Worm (Caenorhabditis elegans) whole organism, early embryonic: Measurements from ENCODE around the gene F19G12.4.

Source experiments
- ama-1 ChIP-seq: fragments of 150-350 bp; optimal IDR thresholded peaks from 2 replicates; lab custom pipeline; 2014
- ceh-13 ChIP-seq: fragments of 200-800 bp; sonication (Bioruptor generic); optimal IDR thresholded peaks from 2 replicates; lab custom pipeline; 2018; ENCODE audit warnings: mild to moderate bottlenecking, missing genetic modification characterization, missing compliant biosample characterization
- flt-1 ChIP-seq: fragments of 200-800 bp; sonication (Bioruptor generic); IDR thresholded peaks from 2 replicates; pipeline ENCODE4 v1.3.6; 2022; ENCODE audit warnings: missing genetic modification characterization, missing compliant biosample characterization
- hmg-4 ChIP-seq: fragments of 200-800 bp; sonication (Bioruptor generic); optimal IDR thresholded peaks from 2 replicates; lab custom pipeline; 2018; ENCODE audit warnings: mild to moderate bottlenecking, missing genetic modification characterization, missing compliant biosample characterization
- hnd-1 ChIP-seq: sonication (generic microtip); optimal IDR thresholded peaks from 2 replicates; lab custom pipeline; 2016; ENCODE audit warnings: missing genetic modification characterization, missing compliant biosample characterization
- pes-1 ChIP-seq: fragments of 200-800 bp; sonication (Bioruptor generic); IDR thresholded peaks from 2 replicates; pipeline ENCODE4 v1.3.6; 2022; ENCODE audit warnings: missing genetic modification reagents, missing genetic modification characterization, missing compliant biosample characterization
- scrt-1 ChIP-seq: fragments of 200-800 bp; sonication (Bioruptor generic); IDR thresholded peaks from 2 replicates; pipeline ENCODE4 v1.3.6; 2022; ENCODE audit warnings: missing genetic modification characterization, missing compliant biosample characterization

ce11 chrX:1441602-1442183 lies 24.6 kb downstream of the F19G12.4 start:
- no peak for TF ChIP-seq flt-1 (GFP tag; lab: Robert Waterston, UW)
- no peak for TF ChIP-seq hnd-1 (tag; lab: Kevin White, UChicago)
- TF ChIP-seq ama-1 (lab: Kevin White, UChicago) = no peak
- TF ChIP-seq hmg-4 = no peak
- TF ChIP-seq pes-1 (GFP tag; lab: Robert Waterston, UW) = no peak
- TF ChIP-seq scrt-1 (GFP tag; lab: Robert Waterston, UW) = no peak
- no peak for TF ChIP-seq ceh-13 (GFP tag; lab: Kevin White, UChicago)
